Worm (Caenorhabditis elegans) whole organism, mixed stage, embryonic: ENCODE data around the gene srg-54.

Experiments used
- M03D4.4 ChIP-seq: sonication (generic microtip); optimal IDR thresholded peaks from 2 replicates; lab custom pipeline; 2017; ENCODE audit warnings: mild to moderate bottlenecking, missing genetic modification characterization, missing compliant biosample characterization
- bed-3 ChIP-seq: fragments of 200-800 bp; sonication (Bioruptor generic); optimal IDR thresholded peaks from 3 replicates; lab custom pipeline; 2018; ENCODE audit warnings: mild to moderate bottlenecking, missing genetic modification characterization, moderate library complexity, missing compliant biosample characterization
- ceh-43 ChIP-seq: fragments of 200-800 bp; sonication (Bioruptor generic); optimal IDR thresholded peaks from 2 replicates; lab custom pipeline; 2018; ENCODE audit warnings: mild to moderate bottlenecking, missing genetic modification characterization, moderate library complexity, missing compliant biosample characterization
- ceh-83 ChIP-seq: fragments of 200-800 bp; sonication (Bioruptor generic); optimal IDR thresholded peaks from 2 replicates; lab custom pipeline; 2018; ENCODE audit warnings: mild to moderate bottlenecking, missing genetic modification characterization, missing compliant biosample characterization
- ces-1 ChIP-seq: fragments of 150-350 bp; optimal IDR thresholded peaks from 2 replicates; lab custom pipeline; 2014; ENCODE audit warnings: missing biosample characterization, missing genetic modification reagents, missing genetic modification characterization
- cnd-1 ChIP-seq: fragments of 200-800 bp; sonication (Bioruptor generic); optimal IDR thresholded peaks from 2 replicates; lab custom pipeline; 2018; ENCODE audit warnings: mild to moderate bottlenecking, missing genetic modification characterization, missing compliant biosample characterization
- drap-1 ChIP-seq: fragments of 200-800 bp; sonication (Bioruptor generic); optimal IDR thresholded peaks from 3 replicates; lab custom pipeline; 2018; ENCODE audit warnings: mild to moderate bottlenecking, missing genetic modification characterization, missing compliant biosample characterization
- flh-1 ChIP-seq: fragments of 200-800 bp; sonication (Bioruptor generic); optimal IDR thresholded peaks from 2 replicates; lab custom pipeline; 2018; ENCODE audit warnings: mild to moderate bottlenecking, missing genetic modification characterization, moderate library complexity, missing compliant biosample characterization
- ham-2 ChIP-seq: fragments of 200-800 bp; sonication (Bioruptor generic); optimal IDR thresholded peaks from 2 replicates; lab custom pipeline; 2018; ENCODE audit warnings: mild to moderate bottlenecking, missing genetic modification characterization, missing compliant biosample characterization
- hlh-1 ChIP-seq: fragments of 150-350 bp; optimal IDR thresholded peaks from 2 replicates; lab custom pipeline; 2014; ENCODE audit warnings: missing biosample characterization, missing genetic modification reagents, missing genetic modification characterization
- lin-32 ChIP-seq: fragments of 200-800 bp; sonication (Bioruptor generic); optimal IDR thresholded peaks from 2 replicates; lab custom pipeline; 2018; ENCODE audit warnings: mild to moderate bottlenecking, missing genetic modification characterization, missing compliant biosample characterization
- lsy-2 ChIP-seq: fragments of 150-350 bp; optimal IDR thresholded peaks from 2 replicates; lab custom pipeline; 2014; ENCODE audit warnings: missing biosample characterization, missing genetic modification characterization
- mab-5 ChIP-seq: fragments of 150-350 bp; optimal IDR thresholded peaks from 2 replicates; lab custom pipeline; 2014; ENCODE audit warnings: missing biosample characterization, missing genetic modification characterization
- mls-2 ChIP-seq: sonication (generic microtip); optimal IDR thresholded peaks from 2 replicates; lab custom pipeline; 2016; ENCODE audit warnings: mild to moderate bottlenecking, missing genetic modification characterization, moderate library complexity, missing compliant biosample characterization
- nhr-12 ChIP-seq: fragments of 150-350 bp; optimal IDR thresholded peaks from 2 replicates; lab custom pipeline; 2014; ENCODE audit warnings: missing biosample characterization, missing genetic modification characterization
- nhr-2 ChIP-seq: fragments of 150-350 bp; optimal IDR thresholded peaks from 2 replicates; lab custom pipeline; 2014; ENCODE audit warnings: missing biosample characterization, missing genetic modification characterization
- nhr-237 ChIP-seq: fragments of 150-350 bp; optimal IDR thresholded peaks from 2 replicates; lab custom pipeline; 2014; ENCODE audit warnings: missing biosample characterization, missing genetic modification characterization
- nhr-28 ChIP-seq: fragments of 150-350 bp; optimal IDR thresholded peaks from 2 replicates; lab custom pipeline; 2014; ENCODE audit warnings: missing biosample characterization, missing genetic modification characterization
- pha-4 ChIP-seq: fragments of 150-350 bp; optimal IDR thresholded peaks from 2 replicates; lab custom pipeline; 2018; ENCODE audit warnings: missing biosample characterization, missing genetic modification reagents, missing genetic modification characterization
- sem-2 ChIP-seq: fragments of 200-800 bp; sonication (Bioruptor generic); optimal IDR thresholded peaks from 2 replicates; lab custom pipeline; 2018; ENCODE audit warnings: mild to moderate bottlenecking, missing genetic modification characterization, missing compliant biosample characterization
- sptf-1 ChIP-seq: sonication (generic microtip); optimal IDR thresholded peaks from 2 replicates; lab custom pipeline; 2017; ENCODE audit warnings: mild to moderate bottlenecking, missing genetic modification characterization, moderate library complexity, missing compliant biosample characterization
- tbx-8 ChIP-seq: fragments of 200-800 bp; sonication (Bioruptor generic); optimal IDR thresholded peaks from 2 replicates; lab custom pipeline; 2018; ENCODE audit warnings: mild to moderate bottlenecking, missing genetic modification characterization, moderate library complexity, missing compliant biosample characterization
- unc-120 ChIP-seq: sonication (generic microtip); optimal IDR thresholded peaks from 2 replicates; lab custom pipeline; 2017; ENCODE audit warnings: missing genetic modification characterization, missing compliant biosample characterization; ENCODE audit not compliant: poor library complexity, severe bottlenecking
- unc-62 ChIP-seq: fragments of 150-350 bp; optimal IDR thresholded peaks from 2 replicates; lab custom pipeline; 2014; ENCODE audit warnings: missing biosample characterization, missing genetic modification reagents, missing genetic modification characterization
- zip-8 ChIP-seq: fragments of 150-350 bp; optimal IDR thresholded peaks from 2 replicates; lab custom pipeline; 2014; ENCODE audit warnings: missing biosample characterization, missing genetic modification characterization
- ztf-11 ChIP-seq: fragments of 150-350 bp; optimal IDR thresholded peaks from 2 replicates; lab custom pipeline; 2014; ENCODE audit warnings: missing biosample characterization, missing genetic modification characterization

Gene srg-54

DNA sequence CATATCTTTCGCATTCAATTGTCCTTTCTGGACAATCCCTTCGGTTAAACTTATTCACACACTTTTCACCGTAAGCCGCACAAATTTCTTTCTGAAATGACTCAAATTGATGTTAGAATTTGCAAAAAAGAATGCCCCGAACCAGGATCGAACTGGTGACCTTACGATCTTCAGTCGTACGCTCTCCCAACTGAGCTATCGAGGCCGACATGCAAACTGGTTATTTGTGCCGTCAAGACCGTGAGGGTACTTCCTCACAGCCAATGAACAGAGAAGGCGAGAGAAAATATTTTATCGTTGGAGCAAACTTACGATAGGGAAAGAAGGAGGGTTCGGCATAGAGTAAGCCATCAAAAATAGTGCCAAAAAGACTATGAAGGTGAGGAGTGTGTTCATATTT is 47.7 kb downstream of the srg-54 start:
- TF ChIP-seq sptf-1 (peak; percentile 52), nhr-12 (tag; lab: Kevin White, UChicago) (no peak), flh-1 (GFP tag; lab: Kevin White, UChicago) (no peak), pha-4 (tag; lab: Kevin White, UChicago) (no peak), unc-120 (tag; lab: Kevin White, UChicago) (peak; percentile 32), lin-32 (GFP tag; lab: Kevin White, UChicago) (peak; percentile 42), zip-8 (tag; lab: Kevin White, UChicago) (no peak), mls-2 (no peak), bed-3 (GFP tag; lab: Kevin White, UChicago) (peak; percentile 20), sem-2 (GFP tag; lab: Kevin White, UChicago) (peak; percentile 62), nhr-28 (tag; lab: Kevin White, UChicago) (no peak), tbx-8 (GFP tag; lab: Kevin White, UChicago) (no peak), lsy-2 (tag; lab: Kevin White, UChicago) (no peak), ces-1 (no peak), nhr-237 (tag; lab: Kevin White, UChicago) (no peak), M03D4.4 (tag; lab: Kevin White, UChicago) (peak; percentile 60), ceh-83 (GFP tag; lab: Kevin White, UChicago) (peak; percentile 38), nhr-2 (tag; lab: Kevin White, UChicago) (no peak), cnd-1 (peak; percentile 19), mab-5 (tag; lab: Kevin White, UChicago) (no peak), unc-62 (GFP tag; lab: Kevin White, UChicago) (no peak), ztf-11 (tag; lab: Kevin White, UChicago) (no peak), drap-1 (GFP tag; lab: Kevin White, UChicago) (peak; percentile 85)

ce11 chrV:14875371-14875770 is 48.6 kb downstream of the srg-54 start, which contains the start of gene ZC412.5:
TSS of gene ZC412.5 (minus strand) at chrV:14875471.
- TF ChIP-seq ztf-11 (tag; lab: Kevin White, UChicago) (no peak), hlh-1 (tag; lab: Kevin White, UChicago) (no peak), ceh-43 (GFP tag; lab: Kevin White, UChicago) (no peak), bed-3 (GFP tag; lab: Kevin White, UChicago) (no peak), sptf-1 (no peak), ham-2 (GFP tag; lab: Kevin White, UChicago) (no peak)
